Fruit fly (Drosophila melanogaster) Kc167 (cell line): Measurements from ENCODE around the gene CG10864.

Source experiments
- Myc ChIP-seq: fragments of >200 bp; optimal IDR thresholded peaks from 2 replicates; lab custom pipeline; 2017; ENCODE audit warnings: missing external identifiers
- Sin3A ChIP-seq: fragments of >200 bp; optimal IDR thresholded peaks from 2 replicates; lab custom pipeline; 2018; ENCODE audit warnings: missing external identifiers
- h ChIP-seq: fragments of >200 bp; optimal IDR thresholded peaks from 3 replicates; lab custom pipeline; 2018; ENCODE audit warnings: missing external identifiers
- insv ChIP-seq: fragments of >200 bp; optimal IDR thresholded peaks from 3 replicates; lab custom pipeline; 2018; ENCODE audit warnings: missing external identifiers
- psq ChIP-seq: fragments of >200 bp; optimal IDR thresholded peaks from 2 replicates; lab custom pipeline; 2017; ENCODE audit warnings: missing external identifiers
- ttk ChIP-seq: sonication (Bioruptor generic); optimal IDR thresholded peaks from 2 replicates; lab custom pipeline; 2017; ENCODE audit warnings: missing external identifiers

The CG10864 gene

dm6 chr3R:18398954-18399697 is 12.3 kb downstream of the CG10864 start, which contains the start of gene Vha100-2:
TSS of gene Vha100-2 (minus strand) at chr3R:18399169.
- no peak for TF ChIP-seq Sin3A (lab: Kevin White, UChicago)
- TF ChIP-seq psq (lab: Kevin White, UChicago): no peak
- no peak for TF ChIP-seq insv (lab: Kevin White, UChicago)
- TF ChIP-seq ttk (lab: Kevin White, UChicago): no peak

dm6 chr3R:18398460-18398901 is 12.9 kb downstream of the CG10864 start:
- TF ChIP-seq Myc (lab: Kevin White, UChicago): no peak
- no peak for TF ChIP-seq ttk (lab: Kevin White, UChicago)
- TF ChIP-seq Sin3A (lab: Kevin White, UChicago): no peak
- no peak for TF ChIP-seq h
- no peak for TF ChIP-seq insv (lab: Kevin White, UChicago)
- TF ChIP-seq psq (lab: Kevin White, UChicago): peak; percentile 3

- TF ChIP-seq Sin3A (lab: Kevin White, UChicago) (no peak), ttk (lab: Kevin White, UChicago) (no peak), insv (lab: Kevin White, UChicago) (no peak), h (no peak), psq (lab: Kevin White, UChicago) (no peak), Myc (lab: Kevin White, UChicago) (no peak)
These were observed 13.5 kb downstream of the CG10864 start for dm6 chr3R:18397834-18398378.

DNA sequence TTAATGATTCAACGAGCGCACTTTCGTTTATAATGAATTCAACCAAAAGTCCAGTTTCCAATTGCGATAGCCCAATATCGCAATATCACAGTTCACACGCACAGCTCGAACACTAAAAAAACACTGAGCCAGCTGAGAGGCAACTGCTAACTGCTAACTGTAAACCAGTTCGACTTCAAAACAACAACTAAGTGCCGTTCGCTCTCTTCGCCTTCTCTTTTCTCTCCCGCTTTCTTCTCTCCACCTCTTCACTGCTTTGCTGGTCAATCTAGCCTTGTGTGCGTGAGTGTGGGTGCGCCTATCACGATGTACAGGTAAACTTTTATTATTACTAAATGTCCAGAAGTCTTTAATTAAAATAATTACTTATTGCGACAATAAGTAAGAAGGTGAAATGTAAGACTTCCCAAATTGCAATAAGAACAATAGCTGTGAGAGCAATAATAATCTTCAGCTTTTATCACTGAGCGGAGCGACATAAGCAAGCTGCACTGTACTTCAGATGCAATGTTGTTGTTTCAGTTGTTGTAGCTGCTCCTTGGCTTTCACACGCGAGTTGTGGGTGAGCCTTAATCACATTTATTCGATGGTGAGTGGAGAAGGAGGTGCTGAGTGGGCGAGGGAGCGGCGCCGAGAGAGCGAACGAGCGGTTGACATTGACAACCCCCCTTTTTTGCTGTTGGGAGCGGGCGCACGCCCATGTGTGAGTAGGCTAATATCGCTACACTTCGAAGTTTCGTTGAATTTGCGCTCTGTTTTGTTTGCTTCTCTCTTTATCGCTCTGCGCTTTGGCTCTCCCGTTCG is 14.4 kb downstream of the CG10864 start, which contains the start of gene Vti1b:
TSS of gene Vti1b (plus strand) at position 195 of the 804 bp plus-strand sequence.
- TF ChIP-seq ttk (lab: Kevin White, UChicago): no peak
- no peak for TF ChIP-seq Myc (lab: Kevin White, UChicago)
- TF ChIP-seq insv (lab: Kevin White, UChicago): no peak
- TF ChIP-seq psq (lab: Kevin White, UChicago): no peak
- TF ChIP-seq Sin3A (lab: Kevin White, UChicago): no peak
- TF ChIP-seq h: no peak

- TF ChIP-seq ttk (lab: Kevin White, UChicago): no peak
- no peak for TF ChIP-seq insv (lab: Kevin White, UChicago)
These were observed 15.7 kb downstream of the CG10864 start for dm6 chr3R:18395694-18396093.

dm6 chr3R:18394876-18395275 is 16.6 kb downstream of the CG10864 start:
- no peak for TF ChIP-seq Sin3A (lab: Kevin White, UChicago)
- TF ChIP-seq psq (lab: Kevin White, UChicago): no peak
- no peak for TF ChIP-seq h
- no peak for TF ChIP-seq ttk (lab: Kevin White, UChicago)
- TF ChIP-seq Myc (lab: Kevin White, UChicago): no peak
- TF ChIP-seq insv (lab: Kevin White, UChicago): no peak

DNA sequence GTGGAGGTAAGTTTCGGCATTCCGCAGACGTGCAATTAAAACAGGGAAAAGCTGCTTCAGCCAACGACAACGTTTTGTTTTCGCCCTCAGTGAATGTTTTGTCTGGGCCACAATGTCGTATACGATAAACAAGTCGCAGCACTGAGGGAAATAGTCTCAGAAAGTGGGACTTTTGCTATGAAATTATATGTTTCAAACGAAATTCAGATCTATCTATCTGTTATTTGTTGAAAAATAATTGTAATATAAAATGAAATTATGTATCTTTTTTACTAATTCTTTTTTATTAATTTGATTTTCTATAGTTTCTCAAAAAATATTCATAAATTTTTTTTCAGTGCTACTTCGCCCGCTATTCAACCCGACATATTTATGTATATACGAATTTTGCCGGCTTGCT is 18.0 kb downstream of the CG10864 start:
- TF ChIP-seq h: no peak

DNA sequence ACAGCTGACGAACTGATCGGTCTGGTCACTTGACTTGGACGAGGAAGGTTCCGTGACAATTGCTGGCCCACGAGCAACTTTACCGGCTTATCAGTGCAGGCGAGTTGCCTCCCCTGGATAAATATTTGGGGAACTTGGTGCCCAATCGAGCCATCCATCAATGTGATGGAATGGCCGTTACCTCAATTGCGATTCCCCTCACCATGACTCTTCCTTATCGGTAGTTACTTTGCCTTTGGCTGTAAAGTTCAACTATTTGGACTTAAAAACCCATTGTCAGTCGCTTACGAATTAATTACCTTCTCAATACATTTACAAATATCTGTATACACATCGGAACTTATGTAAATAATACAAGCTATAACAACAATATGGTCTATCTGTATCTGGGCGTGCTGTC is 21.6 kb downstream of the CG10864 start, which contains the start of gene Vha100-4:
TSS of gene Vha100-4 (minus strand) at position 16 of the 400 bp plus-strand sequence.
- TF ChIP-seq insv (lab: Kevin White, UChicago): no peak
- TF ChIP-seq Sin3A (lab: Kevin White, UChicago): no peak
- TF ChIP-seq ttk (lab: Kevin White, UChicago): no peak
- no peak for TF ChIP-seq psq (lab: Kevin White, UChicago)
- no peak for TF ChIP-seq Myc (lab: Kevin White, UChicago)
- TF ChIP-seq h: no peak

DNA sequence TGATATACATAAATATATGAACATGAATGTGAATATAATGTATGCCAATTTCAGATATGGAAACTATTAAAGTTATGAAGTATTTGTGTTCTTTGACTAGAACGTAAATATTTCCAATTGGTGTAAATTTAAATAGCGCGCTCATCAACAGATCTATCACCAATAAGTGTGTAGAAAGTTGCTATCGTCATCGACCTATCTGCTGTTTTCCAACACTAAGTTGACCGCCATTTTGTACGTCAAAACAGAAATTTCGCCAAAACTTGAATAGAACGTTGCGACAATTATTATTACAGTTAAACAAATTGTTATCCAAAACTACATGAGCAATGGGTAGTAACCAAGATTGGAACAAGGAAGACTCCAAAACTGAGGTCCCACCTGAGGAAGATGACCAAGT is 25.8 kb downstream of the CG10864 start, which contains the start of gene cona:
TSS of gene cona (plus strand) at position 236 of the 400 bp plus-strand sequence.
- TF ChIP-seq h (no peak), Sin3A (lab: Kevin White, UChicago) (no peak), ttk (lab: Kevin White, UChicago) (no peak), psq (lab: Kevin White, UChicago) (no peak), Myc (lab: Kevin White, UChicago) (no peak), insv (lab: Kevin White, UChicago) (no peak)

- TF ChIP-seq ttk (lab: Kevin White, UChicago): no peak
These were observed 26.5 kb downstream of the CG10864 start, which contains the start of gene CG14309 for dm6 chr3R:18384972-18385371. TSS of gene CG14309 (minus strand) at chr3R:18385072.

DNA sequence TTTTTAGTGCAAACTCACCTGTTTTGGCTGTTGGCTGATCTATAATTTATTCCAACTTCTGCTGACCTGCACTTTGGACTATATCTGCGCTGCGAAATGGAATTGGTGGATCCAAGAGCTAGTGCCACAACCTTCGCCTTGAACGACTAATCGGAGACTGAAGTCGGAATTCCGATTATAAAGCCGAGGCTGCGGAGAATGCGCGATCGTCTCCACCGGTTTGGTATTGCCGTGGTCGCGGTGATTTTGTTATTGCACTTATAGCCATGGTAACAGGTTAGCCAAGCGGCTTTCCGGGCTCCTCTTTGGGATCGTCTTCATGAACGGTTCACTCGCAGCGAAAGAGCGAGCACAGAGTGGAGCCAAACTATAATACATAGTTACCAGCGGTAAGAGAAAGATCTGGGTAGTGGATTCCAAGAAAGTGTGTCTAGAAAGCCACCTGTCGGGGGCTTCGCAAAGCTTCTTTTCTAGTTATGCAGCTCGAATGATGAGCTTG is 30.4 kb downstream of the CG10864 start, which contains the start of gene CG7675:
TSS of gene CG7675 (minus strand) at position 165 of the 499 bp plus-strand sequence.
- TF ChIP-seq psq (lab: Kevin White, UChicago): no peak
- no peak for TF ChIP-seq Myc (lab: Kevin White, UChicago)
- TF ChIP-seq insv (lab: Kevin White, UChicago): no peak
- TF ChIP-seq h: no peak
- TF ChIP-seq ttk (lab: Kevin White, UChicago): no peak
- TF ChIP-seq Sin3A (lab: Kevin White, UChicago): no peak
